Fruit fly (Drosophila melanogaster): ENCODE measurements around the gene CG9921.

CG9921 gene

DNA sequence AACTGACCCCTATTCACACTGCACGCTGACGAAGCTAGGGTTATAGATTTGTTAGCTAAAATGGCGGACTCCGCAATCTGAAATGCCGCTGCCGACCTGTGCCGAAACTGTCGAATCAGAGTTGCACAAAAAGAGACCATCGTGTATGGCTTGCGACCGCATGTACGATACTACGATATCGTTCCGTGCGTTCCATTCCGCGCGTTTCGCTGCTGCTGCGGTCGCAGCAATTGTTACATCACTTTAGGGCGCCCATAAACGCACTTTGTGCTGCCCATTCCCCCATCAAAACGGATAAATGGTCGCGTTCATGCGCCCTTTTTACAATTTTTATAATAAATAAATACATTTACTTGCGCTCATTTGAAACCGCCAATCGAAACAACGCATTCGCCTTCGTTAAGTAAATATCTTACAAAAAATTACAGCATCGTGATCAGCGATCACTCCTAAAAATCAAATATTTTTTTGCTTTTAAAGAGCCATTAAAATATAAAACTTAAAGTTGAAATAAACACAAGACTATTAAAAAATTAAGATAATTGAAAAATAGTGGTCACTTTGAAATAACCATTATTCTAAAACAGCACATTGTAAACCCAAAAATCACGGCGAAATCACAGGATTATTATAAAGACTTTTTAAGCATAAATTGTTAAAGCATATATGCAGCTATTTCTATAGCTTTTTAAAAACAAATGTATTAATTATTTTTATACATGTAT lies 13.0 kb downstream of the CG9921 start, which contains the start of gene Cyp1 (continued):
- TF ChIP-seq fd96Cb (tag; optimal IDR thresholded peaks at IDR 0.05) (peak; percentile 35), pb (GFP tag; optimal IDR thresholded peaks at IDR 0.05) (no peak), CG4820 (GFP tag; optimal IDR thresholded peaks at IDR 0.05) (peak; percentile 31), Dbx (GFP tag; IDR thresholded peaks at IDR 0.05) (peak; percentile 79), jumu (GFP tag; optimal IDR thresholded peaks at IDR 0.05) (peak; percentile 5), Atf3 (GFP tag; optimal IDR thresholded peaks at IDR 0.05) (no peak), Usf (GFP tag; optimal IDR thresholded peaks at IDR 0.05) (no peak), Scr (GFP tag; IDR thresholded peaks at IDR 0.05; ENCODE audit: partially characterized antibody) (peak; percentile 76), Mes4 (GFP tag; optimal IDR thresholded peaks at IDR 0.05) (no peak), gro (GFP tag; optimal IDR thresholded peaks at IDR 0.05) (no peak), twi (tag; optimal IDR thresholded peaks at IDR 0.05) (no peak), CG34422 (GFP tag; IDR thresholded peaks at IDR 0.05) (peak; percentile 58; the same call in 1 of the 3 replicates), Camta (GFP tag; optimal IDR thresholded peaks at IDR 0.05) (no peak), CG5953 (GFP tag; IDR thresholded peaks at IDR 0.05) (peak; percentile 46), tup (GFP tag; optimal IDR thresholded peaks at IDR 0.05) (peak; percentile 19), salm (tag; optimal IDR thresholded peaks at IDR 0.05) (no peak), Rfx (GFP tag; IDR thresholded peaks at IDR 0.05) (peak; percentile 74), CG16813 (GFP tag; IDR thresholded peaks at IDR 0.05; ENCODE audit: partially characterized antibody) (peak; percentile 80), shn (GFP tag; optimal IDR thresholded peaks at IDR 0.05) (no peak), NfI (GFP tag; optimal IDR thresholded peaks at IDR 0.05) (peak; percentile 34), gcm (GFP tag; optimal IDR thresholded peaks at IDR 0.05) (no peak), Rx (GFP tag; IDR thresholded peaks at IDR 0.05) (no peak), abd-A (tag; optimal IDR thresholded peaks at IDR 0.05) (no peak), crc (GFP tag; optimal IDR thresholded peaks at IDR 0.05) (no peak), lmd (GFP tag; IDR thresholded peaks at IDR 0.05) (peak; percentile 55), CG11247 (GFP tag; IDR thresholded peaks at IDR 0.05) (peak; percentile 51), bsh (GFP tag; optimal IDR thresholded peaks at IDR 0.05) (peak in 1 of 2 experiments; percentile 10), CG7357 (GFP tag; IDR thresholded peaks at IDR 0.05) (peak; percentile 34; the same call in 1 of the 3 replicates), vvl (GFP tag; IDR thresholded peaks at IDR 0.05) (peak; percentile 55), Six4 (GFP tag; optimal IDR thresholded peaks at IDR 0.05) (no peak), gt (GFP tag; IDR thresholded peaks at IDR 0.05) (peak; percentile 59), bowl (GFP tag; IDR thresholded peaks at IDR 0.05) (no peak), Ada2b (GFP tag; IDR thresholded peaks at IDR 0.05) (0 out of 2 replicates have a peak, but pooled peaks have one; percentile 31), trh (GFP tag; optimal IDR thresholded peaks at IDR 0.05) (no peak), E2f1 (GFP tag; IDR thresholded peaks at IDR 0.05) (peak; percentile 60), nerfin-2 (GFP tag; IDR thresholded peaks at IDR 0.05; ENCODE audit: partially characterized antibody) (peak; percentile 64; the same call in 1 of the 2 replicates), CG8924 (tag; optimal IDR thresholded peaks at IDR 0.05) (peak; percentile 10), Bgb (GFP tag; IDR thresholded peaks at IDR 0.05; ENCODE audit: partially characterized antibody) (peak; percentile 89), CG31388 (GFP tag; optimal IDR thresholded peaks at IDR 0.05) (no peak), Fer1 (GFP tag; optimal IDR thresholded peaks at IDR 0.05) (peak; percentile 39), chinmo (GFP tag; IDR thresholded peaks at IDR 0.05; ENCODE audit: partially characterized antibody) (peak; percentile 87), her (GFP tag; optimal IDR thresholded peaks at IDR 0.05) (peak; percentile 73), CG12236 (GFP tag; optimal IDR thresholded peaks at IDR 0.05) (no peak), Eip74EF (GFP tag; optimal IDR thresholded peaks at IDR 0.05) (no peak), CG14860 (GFP tag; IDR thresholded peaks at IDR 0.05; ENCODE audit: partially characterized antibody) (peak; percentile 58; the same call in 2 of the 3 replicates), psq (GFP tag; optimal IDR thresholded peaks at IDR 0.05) (no peak), CG18262 (tag; optimal IDR thresholded peaks at IDR 0.05) (peak; percentile 13), CG3407 (GFP tag; optimal IDR thresholded peaks at IDR 0.05) (no peak), YL-1 (GFP tag; optimal IDR thresholded peaks at IDR 0.05) (peak; percentile 35)
